Worm (Caenorhabditis elegans) whole organism, young adult: ENCODE measurements around the gene srx-23.

Source experiments
- B0261.1 ChIP-seq: sonication (generic microtip); optimal IDR thresholded peaks from 2 replicates; lab custom pipeline; 2016; ENCODE audit warnings: mild to moderate bottlenecking, missing genetic modification characterization, moderate library complexity, missing compliant biosample characterization
- B0336.3 ChIP-seq: fragments of 200-800 bp; sonication (Bioruptor generic); IDR thresholded peaks from 2 replicates; pipeline ENCODE4 v1.3.6; 2022; ENCODE audit warnings: missing genetic modification characterization, missing compliant biosample characterization
- D2030.7 ChIP-seq: fragments of 200-800 bp; sonication (Bioruptor generic); IDR thresholded peaks from 2 replicates; pipeline ENCODE4 v1.3.6; 2022; ENCODE audit warnings: missing genetic modification reagents, missing genetic modification characterization, missing compliant biosample characterization
- F57C9.4 ChIP-seq: sonication (generic microtip); optimal IDR thresholded peaks from 2 replicates; lab custom pipeline; 2017; ENCODE audit warnings: mild to moderate bottlenecking, missing genetic modification characterization, missing compliant biosample characterization
- K12H6.12 ChIP-seq: fragments of 200-800 bp; sonication (Bioruptor generic); optimal IDR thresholded peaks from 2 replicates; lab custom pipeline; 2018; ENCODE audit warnings: mild to moderate bottlenecking, missing genetic modification characterization, missing compliant biosample characterization
- T07F8.4 ChIP-seq: sonication (generic microtip); optimal IDR thresholded peaks from 2 replicates; lab custom pipeline; 2016; ENCODE audit warnings: mild to moderate bottlenecking, missing genetic modification characterization, moderate library complexity, missing compliant biosample characterization
- T26A5.8 ChIP-seq: sonication (generic microtip); optimal IDR thresholded peaks from 2 replicates; lab custom pipeline; 2016; ENCODE audit warnings: missing genetic modification characterization, missing compliant biosample characterization
- Y53G8AR.9 ChIP-seq: fragments of 200-800 bp; sonication (Bioruptor generic); conservative IDR thresholded peaks from 2 replicates; pipeline ENCODE4 v1.3.6; 2022; ENCODE audit warnings: missing genetic modification reagents, missing genetic modification characterization, missing compliant biosample characterization
- Y79H2A.3 ChIP-seq: fragments of 200-800 bp; sonication (Bioruptor generic); conservative IDR thresholded peaks from 2 replicates; pipeline ENCODE4 v1.3.6; 2022; ENCODE audit warnings: missing genetic modification reagents, missing genetic modification characterization, missing compliant biosample characterization
- ZK185.1 ChIP-seq: sonication (generic microtip); optimal IDR thresholded peaks from 2 replicates; lab custom pipeline; 2016; ENCODE audit warnings: mild to moderate bottlenecking, missing genetic modification characterization, missing compliant biosample characterization; ENCODE audit not compliant: poor library complexity, severe bottlenecking
- ama-1 ChIP-seq, 3 experiments: fragments of 150-350 bp in 1 of 3; sonication (generic microtip) in 2 of 3; optimal IDR thresholded peaks; 2 replicates each; lab custom pipeline; 2014 to 2018; ENCODE audit warnings: missing biosample characterization in 2 of 3, missing genetic modification characterization in 2 of 3, missing genetic modification reagents in 2 of 3
- atf-7 ChIP-seq: sonication (generic microtip); optimal IDR thresholded peaks from 2 replicates; lab custom pipeline; 2017; ENCODE audit warnings: mild to moderate bottlenecking, missing genetic modification characterization, missing compliant biosample characterization
- bed-2 ChIP-seq: fragments of 200-800 bp; sonication (Bioruptor generic); IDR thresholded peaks from 2 replicates; pipeline ENCODE4 v1.3.6; 2022; ENCODE audit warnings: missing genetic modification reagents, missing genetic modification characterization, missing compliant biosample characterization
- cebp-1 ChIP-seq, 2 experiments: fragments of 200-800 bp in 1 of 2; sonication (Bioruptor generic) in 1 of 2; sonication (generic microtip) in 1 of 2; IDR thresholded peaks in 1 of 2; optimal IDR thresholded peaks in 1 of 2; 2 replicates each; pipeline versions ENCODE4 v1.3.6 to Lab custom; 2017 to 2022; ENCODE audit warnings: missing compliant biosample characterization in 2 of 2, missing genetic modification characterization in 2 of 2, mild to moderate bottlenecking in 1 of 2, missing genetic modification reagents in 1 of 2, moderate library complexity in 1 of 2
- ceh-40 ChIP-seq: fragments of 200-800 bp; sonication (Bioruptor generic); IDR thresholded peaks from 2 replicates; pipeline ENCODE4 v1.3.6; 2022; ENCODE audit warnings: missing genetic modification characterization, missing compliant biosample characterization
- ceh-58 ChIP-seq: fragments of 200-800 bp; sonication (Bioruptor generic); IDR thresholded peaks from 2 replicates; pipeline ENCODE4 v1.3.6; 2022; ENCODE audit warnings: missing genetic modification characterization, missing compliant biosample characterization
- ceh-91 ChIP-seq: fragments of 200-800 bp; sonication (Bioruptor generic); IDR thresholded peaks from 2 replicates; pipeline ENCODE4 v1.3.6; 2022; ENCODE audit warnings: missing genetic modification reagents, missing genetic modification characterization, missing compliant biosample characterization
- die-1 ChIP-seq: sonication (generic microtip); optimal IDR thresholded peaks from 2 replicates; lab custom pipeline; 2016; ENCODE audit warnings: missing genotype, mild to moderate bottlenecking, missing genetic modification characterization, missing compliant biosample characterization
- dpff-1 ChIP-seq: sonication (generic microtip); optimal IDR thresholded peaks from 2 replicates; lab custom pipeline; 2017; ENCODE audit warnings: mild to moderate bottlenecking, missing genetic modification characterization, missing compliant biosample characterization
- dpl-1 ChIP-seq: fragments of 150-350 bp; optimal IDR thresholded peaks from 2 replicates; lab custom pipeline; 2014; ENCODE audit warnings: missing biosample characterization, missing genetic modification reagents, missing genetic modification characterization
- egl-44 ChIP-seq: fragments of 200-800 bp; sonication (Bioruptor generic); IDR thresholded peaks from 2 replicates; pipeline ENCODE4 v1.3.6; 2022; ENCODE audit warnings: missing genetic modification reagents, missing genetic modification characterization, missing compliant biosample characterization
- him-1 ChIP-seq: sonication (generic microtip); optimal IDR thresholded peaks from 2 replicates; lab custom pipeline; 2016; ENCODE audit warnings: missing genotype, missing genetic modification reagents, missing genetic modification characterization, missing compliant biosample characterization
- hlh-12 ChIP-seq: sonication (generic microtip); optimal IDR thresholded peaks from 2 replicates; lab custom pipeline; 2016; ENCODE audit warnings: missing genetic modification characterization, missing compliant biosample characterization
- hsf-1 ChIP-seq: fragments of 200-800 bp; sonication (Bioruptor generic); IDR thresholded peaks from 2 replicates; pipeline ENCODE4 v1.3.6; 2022; ENCODE audit warnings: missing genetic modification reagents, missing genetic modification characterization, missing compliant biosample characterization
- let-526 ChIP-seq: fragments of 200-800 bp; sonication (Bioruptor generic); IDR thresholded peaks from 2 replicates; pipeline ENCODE4 v1.3.6; 2022; ENCODE audit warnings: missing genetic modification reagents, missing genetic modification characterization, missing compliant biosample characterization
- lin-26 ChIP-seq: fragments of 200-800 bp; sonication (Bioruptor generic); IDR thresholded peaks from 2 replicates; pipeline ENCODE4 v1.3.6; 2022; ENCODE audit warnings: missing genetic modification reagents, missing genetic modification characterization, missing compliant biosample characterization
- madf-6 ChIP-seq: fragments of 200-800 bp; sonication (Bioruptor generic); IDR thresholded peaks from 2 replicates; pipeline ENCODE4 v1.3.6; 2022; ENCODE audit warnings: missing genetic modification reagents, missing genetic modification characterization, missing compliant biosample characterization
- mcd-1 ChIP-seq: fragments of 200-800 bp; sonication (Bioruptor generic); IDR thresholded peaks from 2 replicates; pipeline ENCODE4 v1.3.6; 2022; ENCODE audit warnings: missing genetic modification reagents, missing genetic modification characterization, missing compliant biosample characterization
- nfya-1 ChIP-seq: sonication (generic microtip); optimal IDR thresholded peaks from 2 replicates; lab custom pipeline; 2017; ENCODE audit warnings: antibody characterized with exemption, missing compliant biosample characterization, missing genetic modification characterization, borderline replicate concordance; ENCODE audit not compliant: insufficient read depth
- nfya-2 ChIP-seq: fragments of 200-800 bp; sonication (Bioruptor generic); IDR thresholded peaks from 2 replicates; pipeline ENCODE4 v1.3.6; 2022; ENCODE audit warnings: missing genetic modification reagents, missing genetic modification characterization, missing compliant biosample characterization
- nfyb-1 ChIP-seq: fragments of 200-800 bp; sonication (Bioruptor generic); IDR thresholded peaks from 2 replicates; pipeline ENCODE4 v1.3.6; 2022; ENCODE audit warnings: missing genetic modification reagents, missing genetic modification characterization, missing compliant biosample characterization
- nhr-120 ChIP-seq: fragments of 200-800 bp; sonication (Bioruptor generic); IDR thresholded peaks from 2 replicates; pipeline ENCODE4 v1.3.6; 2022; ENCODE audit warnings: missing genetic modification characterization, missing compliant biosample characterization
- nhr-90 ChIP-seq: sonication (generic microtip); optimal IDR thresholded peaks from 2 replicates; lab custom pipeline; 2016; ENCODE audit warnings: missing genotype, mild to moderate bottlenecking, missing genetic modification characterization, missing compliant biosample characterization
- pha-4 ChIP-seq: fragments of 150-350 bp; sonication (generic microtip); optimal IDR thresholded peaks from 2 replicates; lab custom pipeline; 2014; ENCODE audit warnings: missing biosample characterization, missing genetic modification reagents, missing genetic modification characterization
- snpc-4 ChIP-seq, 5 experiments: fragments of 150-350 bp in 1 of 5; sonication (generic microtip) in 4 of 5; optimal IDR thresholded peaks; 2 replicates each; lab custom pipeline; 2014 to 2018; ENCODE audit warnings: missing genetic modification characterization in 5 of 5, missing biosample characterization in 3 of 5, antibody characterized with exemption in 2 of 5, mild to moderate bottlenecking in 2 of 5, missing compliant biosample characterization in 2 of 5, missing genotype in 2 of 5, moderate library complexity in 2 of 5, missing genetic modification reagents in 1 of 5
- somi-1 ChIP-seq: fragments of 200-800 bp; sonication (Bioruptor generic); optimal IDR thresholded peaks from 2 replicates; lab custom pipeline; 2018; ENCODE audit warnings: mild to moderate bottlenecking, missing genetic modification characterization, missing compliant biosample characterization
- tbx-9 ChIP-seq: sonication (generic microtip); optimal IDR thresholded peaks from 2 replicates; lab custom pipeline; 2016; ENCODE audit warnings: borderline replicate concordance, missing genetic modification characterization, inconsistent platforms, missing compliant biosample characterization
- tlf-1 ChIP-seq: fragments of 200-800 bp; sonication (Bioruptor generic); optimal IDR thresholded peaks from 2 replicates; lab custom pipeline; 2018; ENCODE audit warnings: mild to moderate bottlenecking, missing genetic modification characterization, missing compliant biosample characterization
- xnd-1 ChIP-seq: sonication (generic microtip); optimal IDR thresholded peaks from 2 replicates; lab custom pipeline; 2016; ENCODE audit warnings: missing genotype, missing genetic modification reagents, missing genetic modification characterization, missing compliant biosample characterization
- zfh-2 ChIP-seq: fragments of 200-800 bp; sonication (Bioruptor generic); conservative IDR thresholded peaks from 2 replicates; pipeline ENCODE4 v1.3.6; 2022; ENCODE audit warnings: missing genetic modification reagents, missing genetic modification characterization, missing compliant biosample characterization
- ztf-26 ChIP-seq: sonication (generic microtip); optimal IDR thresholded peaks from 2 replicates; lab custom pipeline; 2017; ENCODE audit warnings: missing genetic modification characterization, missing compliant biosample characterization
- ztf-6 ChIP-seq: fragments of 200-800 bp; sonication (Bioruptor generic); IDR thresholded peaks from 2 replicates; pipeline ENCODE4 v1.3.6; 2022; ENCODE audit warnings: missing genetic modification reagents, missing genetic modification characterization, missing compliant biosample characterization

The srx-23 gene

DNA sequence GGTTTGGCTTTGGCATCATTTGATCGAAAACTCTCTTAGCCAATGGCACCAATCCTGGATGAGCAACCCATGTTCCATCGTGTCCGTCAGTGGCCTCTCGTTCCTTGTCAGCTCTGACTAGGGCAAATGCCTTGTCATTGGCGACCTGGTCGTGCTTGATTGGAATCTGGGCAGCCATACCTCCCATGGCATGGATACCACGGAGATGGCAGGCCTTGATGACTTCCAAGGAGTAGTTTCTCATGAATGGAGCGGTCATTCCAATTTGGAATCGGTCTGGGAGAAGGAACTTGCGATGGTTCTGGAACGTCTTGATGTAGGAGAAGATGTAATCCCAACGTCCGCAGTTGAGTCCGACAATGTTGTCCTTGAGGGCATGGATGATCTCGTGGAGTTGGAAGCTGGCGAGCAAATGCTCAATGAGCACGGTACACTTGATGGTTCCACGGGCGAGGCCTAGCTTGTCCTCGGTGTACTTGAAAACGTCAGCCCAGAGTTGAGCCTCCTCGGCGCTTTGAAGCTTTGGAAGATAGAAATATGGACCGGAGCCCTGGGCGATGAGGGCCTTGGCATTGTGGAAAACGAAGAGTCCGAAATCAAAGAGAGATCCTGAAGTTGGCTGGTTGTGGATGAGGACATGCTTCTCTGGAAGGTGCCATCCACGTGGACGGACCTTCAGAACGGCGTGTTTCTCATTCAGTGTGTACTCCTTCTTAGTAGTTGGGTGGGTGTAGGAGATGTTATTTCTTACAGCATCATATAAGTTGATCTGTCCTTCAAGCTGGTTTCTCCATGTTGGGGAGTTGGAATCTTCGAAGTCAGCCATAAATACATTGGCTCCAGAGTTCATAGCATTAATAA lies 43.0 kb downstream of the srx-23 start:
- TF ChIP-seq zfh-2 (GFP tag; lab: Robert Waterston, UW) (no peak), dpl-1 (GFP tag; lab: Kevin White, UChicago) (no peak), ceh-58 (0 out of 2 replicates have a peak, but pooled peaks have one; percentile 16), ZK185.1 (peak; percentile 67), tlf-1 (GFP tag; lab: Kevin White, UChicago) (peak; percentile 9), ama-1 (optimal IDR thresholded peaks at IDR 0.05; lab: Kevin White, UChicago) (peak; percentile 88), ama-1 (GFP tag; optimal IDR thresholded peaks at IDR 0.05; lab: Kevin White, UChicago) (peak in 1 of 2 experiments; percentile 12), T07F8.4 (no peak), somi-1 (GFP tag; lab: Kevin White, UChicago) (peak; percentile 18), dpff-1 (tag; lab: Kevin White, UChicago) (no peak), egl-44 (GFP tag; lab: Robert Waterston, UW) (peak; percentile 25), ztf-6 (no peak), snpc-4 (GFP tag; optimal IDR thresholded peaks at IDR 0.05; lab: Kevin White, UChicago) (no peak), snpc-4 (tag; optimal IDR thresholded peaks at IDR 0.05; lab: Kevin White, UChicago) (no peak), Y53G8AR.9 (GFP tag; lab: Robert Waterston, UW) (peak; percentile 10), nfyb-1 (GFP tag; lab: Robert Waterston, UW) (0 out of 2 replicates have a peak, but pooled peaks have one; percentile 14), K12H6.12 (tag; lab: Kevin White, UChicago) (no peak), ceh-40 (GFP tag; lab: Robert Waterston, UW) (0 out of 2 replicates have a peak, but pooled peaks have one; percentile 5), hsf-1 (GFP tag; lab: Robert Waterston, UW) (no peak), cebp-1 (GFP tag; IDR thresholded peaks at IDR 0.05; lab: Robert Waterston, UW) (no peak), cebp-1 (tag; optimal IDR thresholded peaks at IDR 0.05; lab: Kevin White, UChicago) (peak; percentile 6), Y79H2A.3 (GFP tag; lab: Robert Waterston, UW) (no peak; the same call in 1 of the 2 replicates), xnd-1 (tag; lab: Kevin White, UChicago) (no peak), madf-6 (GFP tag; lab: Robert Waterston, UW) (no peak), B0336.3 (GFP tag; lab: Robert Waterston, UW) (peak; percentile 6), pha-4 (tag; lab: Kevin White, UChicago) (no peak), lin-26 (GFP tag; lab: Robert Waterston, UW) (peak; percentile 75; the same call in 1 of the 2 replicates), F57C9.4 (tag; lab: Kevin White, UChicago) (no peak)

DNA sequence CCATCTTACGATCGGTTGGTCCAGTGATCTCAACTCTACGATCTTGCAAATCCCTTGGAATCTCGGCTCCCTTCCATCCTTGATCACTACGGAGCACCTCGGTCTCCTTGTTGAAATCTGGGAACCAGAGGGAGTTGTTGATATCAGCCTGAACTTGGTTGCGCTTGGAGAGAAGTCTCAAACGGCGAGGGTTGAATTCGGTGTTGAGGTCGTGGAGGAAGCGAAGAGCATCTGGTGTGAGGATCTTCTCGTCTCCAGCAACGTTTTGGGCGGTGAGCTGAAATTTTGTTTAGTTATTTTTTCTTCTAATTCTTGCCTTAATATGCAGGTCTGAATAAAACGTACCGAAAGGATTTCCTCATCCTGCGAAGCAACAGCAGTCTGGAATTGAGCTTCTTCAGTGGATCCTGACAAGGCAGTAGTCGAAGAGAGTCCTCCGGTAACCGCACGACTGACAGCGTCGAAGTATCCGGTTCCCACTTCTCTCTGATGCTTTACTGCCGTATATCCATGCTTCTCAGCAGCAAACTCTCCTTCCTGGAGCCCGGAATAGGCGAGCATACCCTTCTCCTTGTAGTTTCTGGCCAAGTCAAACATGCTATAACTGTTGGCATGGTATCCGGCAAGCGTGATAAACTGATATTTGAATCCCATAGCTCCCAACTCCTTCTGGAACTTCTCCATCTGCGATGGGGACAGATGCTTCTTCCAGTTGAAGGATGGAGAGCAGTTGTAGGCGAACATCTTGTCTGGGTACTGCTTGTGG lies 43.9 kb downstream of the srx-23 start:
- TF ChIP-seq tbx-9 (tag; lab: Kevin White, UChicago), result no peak
- TF ChIP-seq bed-2, result 0 out of 2 replicates have a peak, but pooled peaks have one; percentile 6
- no peak for TF ChIP-seq ceh-91 (GFP tag; lab: Robert Waterston, UW)
- peak; percentile 70; the same call in 1 of the 2 replicates for TF ChIP-seq nhr-120
- TF ChIP-seq nfya-2 (GFP tag; lab: Robert Waterston, UW), result no peak
- TF ChIP-seq D2030.7 (GFP tag; lab: Robert Waterston, UW), result no peak
- TF ChIP-seq ZK185.1, result peak; percentile 77
- peak; percentile 86 for TF ChIP-seq ama-1 (optimal IDR thresholded peaks at IDR 0.05; lab: Kevin White, UChicago)
- no peak for TF ChIP-seq ama-1 (GFP tag; optimal IDR thresholded peaks at IDR 0.05; lab: Kevin White, UChicago)
- TF ChIP-seq ztf-26 (tag; lab: Kevin White, UChicago), result no peak
- no peak for TF ChIP-seq egl-44 (GFP tag; lab: Robert Waterston, UW)
- peak; percentile 31 for TF ChIP-seq die-1 (tag; lab: Kevin White, UChicago)
- no peak for TF ChIP-seq nfya-1 (tag; lab: Kevin White, UChicago)
- no peak for TF ChIP-seq dpl-1 (GFP tag; lab: Kevin White, UChicago)
- no peak for TF ChIP-seq atf-7 (tag; lab: Kevin White, UChicago)
- TF ChIP-seq him-1 (tag; lab: Kevin White, UChicago), result no peak
- TF ChIP-seq hlh-12, result no peak
- TF ChIP-seq let-526 (GFP tag; lab: Robert Waterston, UW), result no peak
- no peak for TF ChIP-seq B0261.1 (tag; lab: Kevin White, UChicago)
- peak; percentile 5 for TF ChIP-seq nhr-90 (tag; lab: Kevin White, UChicago)
- no peak for TF ChIP-seq mcd-1 (GFP tag; lab: Robert Waterston, UW)
- TF ChIP-seq T26A5.8 (tag; lab: Kevin White, UChicago), result no peak
